Worm (Caenorhabditis elegans) whole organism, young adult: ENCODE results near the gene clec-3.

Source experiments
- F10E7.11 ChIP-seq: sonication (generic microtip); optimal IDR thresholded peaks from 2 replicates; lab custom pipeline; 2017; ENCODE audit warnings: mild to moderate bottlenecking, missing genetic modification characterization, moderate library complexity, missing compliant biosample characterization
- F22D6.2 ChIP-seq: sonication (generic microtip); optimal IDR thresholded peaks from 2 replicates; lab custom pipeline; 2016; ENCODE audit warnings: mild to moderate bottlenecking, missing genetic modification characterization, missing compliant biosample characterization
- F39B2.1 ChIP-seq: fragments of 200-800 bp; sonication (Bioruptor generic); IDR thresholded peaks from 2 replicates; pipeline ENCODE4 v1.3.6; 2022; ENCODE audit warnings: missing genetic modification reagents, missing genetic modification characterization, missing compliant biosample characterization
- F52B5.7 ChIP-seq: sonication (generic microtip); optimal IDR thresholded peaks from 2 replicates; lab custom pipeline; 2016; ENCODE audit warnings: mild to moderate bottlenecking, missing genetic modification characterization, missing compliant biosample characterization
- T07F8.4 ChIP-seq: sonication (generic microtip); optimal IDR thresholded peaks from 2 replicates; lab custom pipeline; 2016; ENCODE audit warnings: mild to moderate bottlenecking, missing genetic modification characterization, moderate library complexity, missing compliant biosample characterization
- Y53G8AR.9 ChIP-seq: fragments of 200-800 bp; sonication (Bioruptor generic); conservative IDR thresholded peaks from 2 replicates; pipeline ENCODE4 v1.3.6; 2022; ENCODE audit warnings: missing genetic modification reagents, missing genetic modification characterization, missing compliant biosample characterization
- Y79H2A.3 ChIP-seq: fragments of 200-800 bp; sonication (Bioruptor generic); conservative IDR thresholded peaks from 2 replicates; pipeline ENCODE4 v1.3.6; 2022; ENCODE audit warnings: missing genetic modification reagents, missing genetic modification characterization, missing compliant biosample characterization
- aptf-2 ChIP-seq: fragments of 200-800 bp; sonication (Bioruptor generic); conservative IDR thresholded peaks from 2 replicates; pipeline ENCODE4 v1.3.6; 2022; ENCODE audit warnings: missing genetic modification reagents, missing genetic modification characterization, missing compliant biosample characterization
- atf-7 ChIP-seq: sonication (generic microtip); optimal IDR thresholded peaks from 2 replicates; lab custom pipeline; 2017; ENCODE audit warnings: mild to moderate bottlenecking, missing genetic modification characterization, missing compliant biosample characterization
- attf-3 ChIP-seq: fragments of 200-800 bp; sonication (Bioruptor generic); conservative IDR thresholded peaks from 2 replicates; pipeline ENCODE4 v1.3.6; 2022; ENCODE audit warnings: missing genetic modification reagents, missing genetic modification characterization, missing compliant biosample characterization
- bed-2 ChIP-seq: fragments of 200-800 bp; sonication (Bioruptor generic); IDR thresholded peaks from 2 replicates; pipeline ENCODE4 v1.3.6; 2022; ENCODE audit warnings: missing genetic modification reagents, missing genetic modification characterization, missing compliant biosample characterization
- ccch-3 ChIP-seq: fragments of 200-800 bp; sonication (Bioruptor generic); optimal IDR thresholded peaks from 2 replicates; lab custom pipeline; 2018; ENCODE audit warnings: mild to moderate bottlenecking, missing genetic modification characterization, missing compliant biosample characterization
- cebp-2 ChIP-seq: fragments of 200-800 bp; sonication (Bioruptor generic); IDR thresholded peaks from 2 replicates; pipeline ENCODE4 v1.3.6; 2022; ENCODE audit warnings: missing genetic modification characterization, missing compliant biosample characterization
- ceh-27 ChIP-seq: fragments of 200-800 bp; sonication (Bioruptor generic); optimal IDR thresholded peaks from 2 replicates; lab custom pipeline; 2018; ENCODE audit warnings: mild to moderate bottlenecking, missing genetic modification characterization, moderate library complexity, missing compliant biosample characterization
- chd-7 ChIP-seq: sonication (generic microtip); optimal IDR thresholded peaks from 2 replicates; lab custom pipeline; 2016; ENCODE audit warnings: mild to moderate bottlenecking, missing genetic modification characterization, moderate library complexity, missing compliant biosample characterization
- dox-1 ChIP-seq: fragments of 200-800 bp; sonication (Bioruptor generic); IDR thresholded peaks from 2 replicates; pipeline ENCODE4 v1.3.6; 2022; ENCODE audit warnings: missing genetic modification reagents, missing genetic modification characterization, missing compliant biosample characterization
- dpff-1 ChIP-seq: sonication (generic microtip); optimal IDR thresholded peaks from 2 replicates; lab custom pipeline; 2017; ENCODE audit warnings: mild to moderate bottlenecking, missing genetic modification characterization, missing compliant biosample characterization
- egrh-3 ChIP-seq: fragments of 200-800 bp; sonication (Bioruptor generic); IDR thresholded peaks from 2 replicates; pipeline ENCODE4 v1.3.6; 2022; ENCODE audit warnings: missing genetic modification reagents, missing genetic modification characterization, missing compliant biosample characterization
- hrde-1 ChIP-seq: sonication (generic microtip); optimal IDR thresholded peaks from 2 replicates; lab custom pipeline; 2016; ENCODE audit warnings: missing genetic modification characterization, mild to moderate bottlenecking, missing compliant biosample characterization, moderate library complexity, missing genotype, missing genetic modification reagents, borderline replicate concordance
- let-607 ChIP-seq, 2 experiments: fragments of 200-800 bp in 1 of 2; sonication (Bioruptor generic) in 1 of 2; sonication (generic microtip) in 1 of 2; optimal IDR thresholded peaks; 2 replicates each; lab custom pipeline; 2016 to 2018; ENCODE audit warnings: mild to moderate bottlenecking in 2 of 2, missing compliant biosample characterization in 2 of 2, missing genetic modification characterization in 2 of 2, moderate library complexity in 2 of 2, missing genotype in 1 of 2
- lin-35 ChIP-seq, 3 experiments: fragments of 150-350 bp in 2 of 3; sonication (generic microtip) in 1 of 3; optimal IDR thresholded peaks; 2 replicates each; lab custom pipeline; 2014 to 2018; ENCODE audit warnings: missing biosample characterization in 3 of 3, missing genetic modification characterization in 3 of 3, missing genetic modification reagents in 3 of 3
- lsl-1 ChIP-seq: fragments of 200-800 bp; sonication (Bioruptor generic); optimal IDR thresholded peaks from 2 replicates; lab custom pipeline; 2018; ENCODE audit warnings: mild to moderate bottlenecking, missing genetic modification characterization, moderate library complexity, missing compliant biosample characterization
- madf-10 ChIP-seq: sonication (generic microtip); optimal IDR thresholded peaks from 2 replicates; lab custom pipeline; 2016; ENCODE audit warnings: mild to moderate bottlenecking, missing genetic modification characterization, missing compliant biosample characterization
- madf-3 ChIP-seq: fragments of 200-800 bp; sonication (Bioruptor generic); IDR thresholded peaks from 2 replicates; pipeline ENCODE4 v1.3.6; 2022; ENCODE audit warnings: missing genetic modification reagents, missing genetic modification characterization, missing compliant biosample characterization
- mel-28 ChIP-seq: sonication (generic microtip); optimal IDR thresholded peaks from 2 replicates; lab custom pipeline; 2016; ENCODE audit warnings: borderline replicate concordance, mild to moderate bottlenecking, missing genetic modification characterization, missing compliant biosample characterization
- mes-4 ChIP-seq: sonication (generic microtip); optimal IDR thresholded peaks from 2 replicates; lab custom pipeline; 2016; ENCODE audit warnings: missing genotype, missing genetic modification characterization, missing compliant biosample characterization
- nfya-2 ChIP-seq: fragments of 200-800 bp; sonication (Bioruptor generic); IDR thresholded peaks from 2 replicates; pipeline ENCODE4 v1.3.6; 2022; ENCODE audit warnings: missing genetic modification reagents, missing genetic modification characterization, missing compliant biosample characterization
- nhr-27 ChIP-seq: fragments of 200-800 bp; sonication (Bioruptor generic); optimal IDR thresholded peaks from 2 replicates; lab custom pipeline; 2018; ENCODE audit warnings: mild to moderate bottlenecking, missing genetic modification characterization, moderate library complexity, missing compliant biosample characterization
- rcor-1 ChIP-seq: fragments of 200-800 bp; sonication (Bioruptor generic); IDR thresholded peaks from 2 replicates; pipeline ENCODE4 v1.3.6; 2022; ENCODE audit warnings: missing genetic modification reagents, missing genetic modification characterization, missing compliant biosample characterization
- rec-8 ChIP-seq, 2 experiments: sonication (generic microtip); optimal IDR thresholded peaks; 2 replicates each; lab custom pipeline; 2016; ENCODE audit warnings: mild to moderate bottlenecking in 2 of 2, missing genetic modification characterization in 2 of 2, missing genetic modification reagents in 2 of 2, missing genotype in 2 of 2, missing biosample characterization in 1 of 2, missing compliant biosample characterization in 1 of 2, moderate library complexity in 1 of 2
- sdz-38 ChIP-seq: sonication (generic microtip); optimal IDR thresholded peaks from 2 replicates; lab custom pipeline; 2016; ENCODE audit warnings: missing genotype, missing genetic modification characterization, missing compliant biosample characterization
- tbp1 ChIP-seq: fragments of 200-800 bp; sonication (Bioruptor generic); optimal IDR thresholded peaks from 2 replicates; lab custom pipeline; 2018; ENCODE audit warnings: mild to moderate bottlenecking, missing genetic modification characterization, missing compliant biosample characterization
- tbx-9 ChIP-seq: sonication (generic microtip); optimal IDR thresholded peaks from 2 replicates; lab custom pipeline; 2016; ENCODE audit warnings: borderline replicate concordance, missing genetic modification characterization, inconsistent platforms, missing compliant biosample characterization
- unc-130 ChIP-seq: sonication (generic microtip); optimal IDR thresholded peaks from 2 replicates; lab custom pipeline; 2016; ENCODE audit warnings: missing genetic modification reagents, missing genetic modification characterization, missing compliant biosample characterization
- unc-62 ChIP-seq: fragments of 150-350 bp; optimal IDR thresholded peaks from 2 replicates; lab custom pipeline; 2014; ENCODE audit warnings: missing biosample characterization, missing genetic modification reagents, missing genetic modification characterization
- xnd-1 ChIP-seq: sonication (generic microtip); optimal IDR thresholded peaks from 2 replicates; lab custom pipeline; 2016; ENCODE audit warnings: missing genotype, missing genetic modification reagents, missing genetic modification characterization, missing compliant biosample characterization
- zfh-2 ChIP-seq: fragments of 200-800 bp; sonication (Bioruptor generic); conservative IDR thresholded peaks from 2 replicates; pipeline ENCODE4 v1.3.6; 2022; ENCODE audit warnings: missing genetic modification reagents, missing genetic modification characterization, missing compliant biosample characterization
- ztf-25 ChIP-seq: fragments of 200-800 bp; sonication (Bioruptor generic); IDR thresholded peaks from 2 replicates; pipeline ENCODE4 v1.3.6; 2022; ENCODE audit warnings: missing genetic modification reagents, missing genetic modification characterization, missing compliant biosample characterization
- ztf-28 ChIP-seq: fragments of 200-800 bp; sonication (Bioruptor generic); IDR thresholded peaks from 2 replicates; pipeline ENCODE4 v1.3.6; 2022; ENCODE audit warnings: missing genetic modification reagents, missing genetic modification characterization, missing compliant biosample characterization

clec-3 gene

DNA sequence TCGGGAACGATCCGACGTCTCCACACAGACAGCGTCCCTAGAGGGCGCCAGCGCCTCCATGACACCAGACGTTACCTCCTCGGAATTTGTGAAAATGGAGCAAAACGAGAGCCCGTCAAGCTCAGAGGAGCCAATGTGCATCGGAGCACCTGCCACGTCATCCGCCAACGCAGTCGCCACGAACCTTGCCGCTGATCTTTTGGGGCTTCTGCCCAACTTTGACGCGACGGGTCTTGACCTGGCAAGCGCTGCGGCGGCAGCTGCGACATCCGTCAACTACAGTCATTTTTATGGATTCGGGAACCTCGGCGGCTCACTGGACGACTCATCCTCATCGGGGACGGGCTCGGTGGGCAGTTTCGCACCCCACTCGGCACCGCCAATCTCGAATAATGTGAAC is 34.3 kb downstream of the clec-3 start (continued):
- TF ChIP-seq lsl-1 (GFP tag; lab: Kevin White, UChicago) = no peak
- TF ChIP-seq bed-2 (GFP tag; lab: Robert Waterston, UW) = no peak
- TF ChIP-seq ztf-25 (GFP tag; lab: Robert Waterston, UW) = no peak
- peak; percentile 4 for TF ChIP-seq F22D6.2 (tag; lab: Kevin White, UChicago)
- TF ChIP-seq tbp1 (GFP tag; lab: Kevin White, UChicago) = no peak
- peak; percentile 65; the same call in 1 of the 2 replicates for TF ChIP-seq madf-3 (GFP tag; lab: Robert Waterston, UW)
- TF ChIP-seq zfh-2 = peak; percentile 76; the same call in 1 of the 2 replicates
- TF ChIP-seq egrh-3 (GFP tag; lab: Robert Waterston, UW) = peak; percentile 71; the same call in 1 of the 2 replicates
- TF ChIP-seq T07F8.4 (tag; lab: Kevin White, UChicago) = no peak
- TF ChIP-seq cebp-2 (GFP tag; lab: Robert Waterston, UW) = no peak

DNA sequence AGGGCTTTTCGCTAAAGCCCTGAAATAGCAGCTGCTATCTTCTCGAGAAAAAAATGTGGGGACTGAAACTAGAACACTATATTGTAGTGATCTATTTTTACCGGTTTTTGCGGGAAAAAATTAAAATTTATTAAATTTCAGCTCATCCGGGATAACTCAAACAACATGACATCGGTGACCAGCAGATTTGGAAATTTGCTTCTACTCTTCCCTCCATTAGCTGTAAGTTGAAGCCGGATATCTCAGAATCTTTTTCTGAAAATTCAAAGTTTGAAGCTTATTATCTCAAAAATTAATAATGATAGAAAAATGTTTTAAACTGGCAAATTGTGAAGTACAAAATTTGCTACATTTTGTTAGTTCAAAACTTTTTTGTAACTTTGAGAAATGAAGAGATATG is 35.3 kb downstream of the clec-3 start:
- TF ChIP-seq mel-28 (tag; lab: Kevin White, UChicago) = no peak
- TF ChIP-seq unc-62 = no peak
- TF ChIP-seq mes-4 (tag; lab: Kevin White, UChicago) = no peak
- no peak for TF ChIP-seq F10E7.11
- no peak for TF ChIP-seq nfya-2
- no peak for TF ChIP-seq attf-3 (GFP tag; lab: Robert Waterston, UW)
- TF ChIP-seq aptf-2 (GFP tag; lab: Robert Waterston, UW) = no peak
- TF ChIP-seq hrde-1 (tag; lab: Kevin White, UChicago) = no peak
- no peak for TF ChIP-seq xnd-1 (tag; lab: Kevin White, UChicago)
- no peak for TF ChIP-seq madf-10 (tag; lab: Kevin White, UChicago)
- no peak for TF ChIP-seq nhr-27
- TF ChIP-seq F22D6.2 (tag; lab: Kevin White, UChicago) = no peak
- no peak for TF ChIP-seq dpff-1 (tag; lab: Kevin White, UChicago)
- no peak for TF ChIP-seq zfh-2
- no peak for TF ChIP-seq unc-130
- no peak for TF ChIP-seq bed-2 (GFP tag; lab: Robert Waterston, UW)
- TF ChIP-seq ceh-27 (GFP tag; lab: Kevin White, UChicago) = no peak
- TF ChIP-seq atf-7 = no peak
- TF ChIP-seq ccch-3 (GFP tag; lab: Kevin White, UChicago) = no peak
- TF ChIP-seq Y53G8AR.9 (GFP tag; lab: Robert Waterston, UW) = no peak

DNA sequence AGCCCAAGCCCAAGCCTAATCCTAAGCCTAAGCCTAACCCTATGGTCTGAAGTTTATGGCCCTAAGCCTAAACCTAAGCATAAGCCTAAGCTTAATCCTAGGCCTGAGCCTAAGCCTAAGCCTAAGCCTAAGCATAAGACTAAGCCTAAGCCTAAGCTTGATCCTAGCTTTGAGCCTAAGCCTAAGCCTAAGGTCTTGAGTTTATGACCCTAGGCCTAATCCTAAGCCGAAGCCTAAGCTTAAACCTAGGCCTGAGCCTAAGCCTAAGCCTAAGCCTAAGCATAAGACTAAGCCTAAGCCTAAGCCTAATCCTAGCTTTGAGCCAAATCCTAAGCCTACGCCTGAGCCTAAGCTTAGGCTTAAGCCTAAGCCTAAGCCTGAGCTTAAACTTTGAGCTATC is 40.6 kb downstream of the clec-3 start:
- TF ChIP-seq Y79H2A.3 (GFP tag; lab: Robert Waterston, UW) = no peak
- 0 out of 2 replicates have a peak, but pooled peaks have one; percentile 16 for TF ChIP-seq dox-1 (GFP tag; lab: Robert Waterston, UW)
- TF ChIP-seq, all 124 proteins: peak for 1

ce11 chrII:2977652-2978051 is 42.1 kb downstream of the clec-3 start:
- TF ChIP-seq T07F8.4 (tag; lab: Kevin White, UChicago) = no peak
- no peak for TF ChIP-seq F39B2.1 (GFP tag; lab: Robert Waterston, UW)
- TF ChIP-seq F52B5.7 (tag; lab: Kevin White, UChicago) = no peak
- no peak for TF ChIP-seq let-607 (tag; optimal IDR thresholded peaks at IDR 0.05; lab: Kevin White, UChicago)
- TF ChIP-seq ztf-28 (GFP tag; lab: Robert Waterston, UW) = no peak
- TF ChIP-seq rcor-1 (GFP tag; lab: Robert Waterston, UW) = no peak
- no peak for TF ChIP-seq sdz-38 (tag; lab: Kevin White, UChicago)
- TF ChIP-seq cebp-2 (GFP tag; lab: Robert Waterston, UW) = no peak
- no peak for TF ChIP-seq lin-35 (GFP tag; optimal IDR thresholded peaks at IDR 0.05; lab: Kevin White, UChicago)
- TF ChIP-seq Y79H2A.3 (GFP tag; lab: Robert Waterston, UW) = no peak
- no peak for TF ChIP-seq tbx-9
- TF ChIP-seq chd-7 (tag; lab: Kevin White, UChicago) = no peak
- TF ChIP-seq ztf-25 (GFP tag; lab: Robert Waterston, UW) = no peak
- TF ChIP-seq rec-8 (tag; optimal IDR thresholded peaks at IDR 0.05; lab: Kevin White, UChicago) = no peak
- TF ChIP-seq aptf-2 (GFP tag; lab: Robert Waterston, UW) = no peak
